Fruit fly (Drosophila melanogaster) whole organism, embryonic: ENCODE results near the gene r2d2.

Source experiments
- BEAF-32 ChIP-seq: fragments of 200-800 bp; sonication (Bioruptor generic); optimal IDR thresholded peaks from 3 replicates; lab custom pipeline; 2017; ENCODE audit warnings: missing biosample characterization, missing genetic modification characterization, mild to moderate bottlenecking, moderate library complexity, missing genetic modification reagents
- BtbVII ChIP-seq: fragments of 200-800 bp; sonication (Bioruptor generic); optimal IDR thresholded peaks from 3 replicates; lab custom pipeline; 2017; ENCODE audit warnings: missing biosample characterization, mild to moderate bottlenecking, missing genetic modification characterization
- CG10147 ChIP-seq: fragments of 200-800 bp; sonication (Bioruptor generic); optimal IDR thresholded peaks from 2 replicates; lab custom pipeline; 2019; ENCODE audit warnings: missing biosample characterization, mild to moderate bottlenecking, missing genetic modification characterization, moderate library complexity
- CG11093 ChIP-seq: fragments of 200-800 bp; sonication (Bioruptor generic); IDR thresholded peaks from 3 replicates; pipeline ENCODE4 v1.3.6; 2022; ENCODE audit warnings: missing biosample characterization, missing genetic modification characterization
- CG11398 ChIP-seq: fragments of 200-800 bp; sonication (Bioruptor generic); optimal IDR thresholded peaks from 2 replicates; lab custom pipeline; 2016; ENCODE audit warnings: missing biosample characterization, missing genetic modification characterization
- CG11560 ChIP-seq: fragments of 200-800 bp; sonication (Bioruptor generic); IDR thresholded peaks from 3 replicates; pipeline ENCODE4 v1.3.6; 2022; ENCODE audit warnings: missing biosample characterization, missing genetic modification characterization
- CG13296 ChIP-seq: fragments of 200-800 bp; sonication (Bioruptor generic); optimal IDR thresholded peaks from 3 replicates; lab custom pipeline; 2018; ENCODE audit warnings: missing biosample characterization, mild to moderate bottlenecking, missing genetic modification characterization
- CG14441 ChIP-seq: fragments of 200-800 bp; sonication (Bioruptor generic); IDR thresholded peaks from 2 replicates; pipeline ENCODE4 v1.3.6; 2022; ENCODE audit warnings: missing biosample characterization, missing genetic modification characterization
- CG14667 ChIP-seq: fragments of 200-800 bp; sonication (Bioruptor generic); IDR thresholded peaks from 2 replicates; pipeline ENCODE4 v1.3.6; 2022; ENCODE audit warnings: missing biosample characterization, missing genetic modification characterization
- CG15696 ChIP-seq: fragments of 200-800 bp; sonication (Bioruptor generic); optimal IDR thresholded peaks from 2 replicates; lab custom pipeline; 2019; ENCODE audit warnings: missing biosample characterization, mild to moderate bottlenecking, missing genetic modification characterization, moderate library complexity
- CG1602 ChIP-seq: fragments of 200-800 bp; sonication (Bioruptor generic); optimal IDR thresholded peaks from 3 replicates; lab custom pipeline; 2016; ENCODE audit warnings: missing biosample characterization, missing genetic modification characterization
- CG16813 ChIP-seq: fragments of 200-800 bp; sonication (Bioruptor generic); IDR thresholded peaks from 3 replicates; pipeline ENCODE4 v1.3.6; 2022; ENCODE audit warnings: missing biosample characterization, missing genetic modification characterization; ENCODE audit not compliant: partially characterized antibody
- CG18599 ChIP-seq: fragments of 200-800 bp; sonication (Bioruptor generic); optimal IDR thresholded peaks from 3 replicates; lab custom pipeline; 2017; ENCODE audit warnings: missing biosample characterization, missing genetic modification characterization, mild to moderate bottlenecking, moderate library complexity, missing genetic modification reagents
- CG2875 ChIP-seq: fragments of 200-800 bp; sonication (Bioruptor generic); optimal IDR thresholded peaks from 2 replicates; lab custom pipeline; 2017; ENCODE audit warnings: missing biosample characterization, mild to moderate bottlenecking, missing genetic modification characterization, missing genetic modification reagents
- CG33213 ChIP-seq: fragments of 200-800 bp; sonication (Bioruptor generic); optimal IDR thresholded peaks from 3 replicates; lab custom pipeline; 2016; ENCODE audit warnings: missing biosample characterization, missing genetic modification characterization
- CG34422 ChIP-seq: fragments of 200-800 bp; sonication (Bioruptor generic); IDR thresholded peaks from 3 replicates; pipeline ENCODE4 v1.3.6; 2022; ENCODE audit warnings: missing biosample characterization, missing genetic modification characterization
- CG6654 ChIP-seq: fragments of 200-800 bp; sonication (Bioruptor generic); optimal IDR thresholded peaks from 2 replicates; lab custom pipeline; 2017; ENCODE audit warnings: missing biosample characterization, mild to moderate bottlenecking, missing genetic modification characterization
- CG6765 ChIP-seq: fragments of 200-800 bp; sonication (Bioruptor generic); optimal IDR thresholded peaks from 3 replicates; lab custom pipeline; 2017; ENCODE audit warnings: missing biosample characterization, mild to moderate bottlenecking, missing genetic modification characterization
- CG6791 ChIP-seq: fragments of 200-800 bp; sonication (Bioruptor generic); IDR thresholded peaks from 3 replicates; pipeline ENCODE4 v1.3.6; 2022; ENCODE audit warnings: missing biosample characterization, missing genetic modification characterization; ENCODE audit not compliant: partially characterized antibody
- CG7271 ChIP-seq: fragments of 200-800 bp; sonication (Bioruptor generic); optimal IDR thresholded peaks from 2 replicates; lab custom pipeline; 2018; ENCODE audit warnings: missing biosample characterization, mild to moderate bottlenecking, missing genetic modification characterization, moderate library complexity
- CG7357 ChIP-seq: fragments of 200-800 bp; sonication (Bioruptor generic); IDR thresholded peaks from 3 replicates; pipeline ENCODE4 v1.3.6; 2022; ENCODE audit warnings: missing biosample characterization, missing genetic modification characterization
- CG8388 ChIP-seq: fragments of 200-800 bp; sonication (Bioruptor generic); optimal IDR thresholded peaks from 2 replicates; lab custom pipeline; 2019; ENCODE audit warnings: missing biosample characterization, mild to moderate bottlenecking, missing genetic modification characterization, moderate library complexity
- CG8944 ChIP-seq: fragments of 200-800 bp; sonication (Bioruptor generic); optimal IDR thresholded peaks from 3 replicates; lab custom pipeline; 2016; ENCODE audit warnings: missing biosample characterization, missing genetic modification characterization
- CG9932 ChIP-seq: fragments of 200-800 bp; sonication (Bioruptor generic); IDR thresholded peaks from 2 replicates; pipeline ENCODE4 v1.3.6; 2022; ENCODE audit warnings: missing biosample characterization, missing genetic modification characterization
- Camta ChIP-seq: fragments of 200-800 bp; sonication (Bioruptor generic); optimal IDR thresholded peaks from 2 replicates; lab custom pipeline; 2016; ENCODE audit warnings: missing biosample characterization, missing genetic modification characterization
- Dp ChIP-seq: fragments of 200-800 bp; sonication (Bioruptor generic); optimal IDR thresholded peaks from 2 replicates; lab custom pipeline; 2018; ENCODE audit warnings: missing biosample characterization, mild to moderate bottlenecking, missing genetic modification characterization, moderate library complexity
- Hmr ChIP-seq: fragments of 200-800 bp; sonication (Bioruptor generic); optimal IDR thresholded peaks from 3 replicates; lab custom pipeline; 2017; ENCODE audit warnings: mild to moderate bottlenecking, missing biosample characterization, missing genetic modification reagents, missing genetic modification characterization
- Neu2 ChIP-seq: fragments of 200-800 bp; sonication (Bioruptor generic); optimal IDR thresholded peaks from 3 replicates; lab custom pipeline; 2016; ENCODE audit warnings: missing biosample characterization, missing genetic modification characterization, borderline replicate concordance
- Sry-δ ChIP-seq: fragments of 200-800 bp; sonication (Bioruptor generic); optimal IDR thresholded peaks from 2 replicates; lab custom pipeline; 2016; ENCODE audit warnings: missing biosample characterization, missing genetic modification characterization
- Trl ChIP-seq, 3 experiments: fragments of >200 bp in 2 of 3; fragments of 200-800 bp in 1 of 3; sonication (Bioruptor generic) in 1 of 3; optimal IDR thresholded peaks; 2 replicates in 1 of 3; 3 replicates in 2 of 3; lab custom pipeline; 2016 to 2017; ENCODE audit warnings: missing biosample characterization in 1 of 3, missing genetic modification characterization in 1 of 3
- abd-A ChIP-seq: fragments of 200-800 bp; sonication (Bioruptor generic); optimal IDR thresholded peaks from 3 replicates; lab custom pipeline; 2019; ENCODE audit warnings: missing biosample characterization, mild to moderate bottlenecking, missing genetic modification characterization, moderate library complexity
- amos ChIP-seq: fragments of 200-800 bp; sonication (Bioruptor generic); IDR thresholded peaks from 2 replicates; pipeline ENCODE4 v1.3.6; 2022; ENCODE audit warnings: missing biosample characterization, missing genetic modification characterization; ENCODE audit not compliant: partially characterized antibody
- ase ChIP-seq: fragments of 200-800 bp; sonication (Bioruptor generic); IDR thresholded peaks from 3 replicates; pipeline ENCODE4 v1.3.6; 2022; ENCODE audit warnings: missing biosample characterization, missing genetic modification characterization
- disco-r ChIP-seq: fragments of 200-800 bp; sonication (Bioruptor generic); optimal IDR thresholded peaks from 2 replicates; lab custom pipeline; 2016; ENCODE audit warnings: missing biosample characterization, missing genetic modification characterization
- dm ChIP-seq: fragments of 200-800 bp; sonication (Bioruptor generic); optimal IDR thresholded peaks from 3 replicates; lab custom pipeline; 2016; ENCODE audit warnings: missing biosample characterization, missing genetic modification characterization
- dpn ChIP-seq, 2 experiments: fragments of 200-800 bp; sonication (Bioruptor generic); optimal IDR thresholded peaks; 3 replicates each; lab custom pipeline; 2016; ENCODE audit warnings: missing biosample characterization in 2 of 2, missing genetic modification characterization in 2 of 2
- gcm ChIP-seq: fragments of 200-800 bp; sonication (Bioruptor generic); optimal IDR thresholded peaks from 2 replicates; lab custom pipeline; 2019; ENCODE audit warnings: missing biosample characterization, mild to moderate bottlenecking, missing genetic modification characterization, moderate library complexity
- hb ChIP-seq: fragments of 200-800 bp; sonication (Bioruptor generic); IDR thresholded peaks from 3 replicates; pipeline ENCODE4 v1.3.6; 2022; ENCODE audit warnings: missing biosample characterization, missing genetic modification characterization; ENCODE audit not compliant: partially characterized antibody
- hkb ChIP-seq, 2 experiments: fragments of 200-800 bp in 1 of 2; fragments of >200 bp in 1 of 2; sonication (Bioruptor generic) in 1 of 2; IDR thresholded peaks in 1 of 2; optimal IDR thresholded peaks in 1 of 2; 2 replicates each; pipeline versions ENCODE4 v1.3.6 to Lab custom; 2017 to 2022; ENCODE audit warnings: missing biosample characterization in 1 of 2, missing genetic modification characterization in 1 of 2
- kay ChIP-seq: fragments of 200-800 bp; sonication (Bioruptor generic); optimal IDR thresholded peaks from 2 replicates; lab custom pipeline; 2016; ENCODE audit warnings: missing biosample characterization, missing genetic modification characterization
- lola ChIP-seq, 3 experiments: fragments of >200 bp in 2 of 3; fragments of 200-800 bp in 1 of 3; sonication (Bioruptor generic) in 1 of 3; optimal IDR thresholded peaks; 2 replicates each; lab custom pipeline; 2017 to 2019; ENCODE audit warnings: missing biosample characterization in 3 of 3, missing genetic modification characterization in 3 of 3, mild to moderate bottlenecking in 1 of 3, moderate library complexity in 1 of 3
- maf-S ChIP-seq: fragments of 200-800 bp; sonication (Bioruptor generic); optimal IDR thresholded peaks from 2 replicates; lab custom pipeline; 2016; ENCODE audit warnings: missing biosample characterization, missing genetic modification characterization
- nau ChIP-seq: fragments of 200-800 bp; sonication (Bioruptor generic); optimal IDR thresholded peaks from 3 replicates; lab custom pipeline; 2017; ENCODE audit warnings: missing biosample characterization, mild to moderate bottlenecking, missing genetic modification characterization, missing genetic modification reagents
- pan ChIP-seq, 4 experiments: fragments of >200 bp in 3 of 4; fragments of 200-800 bp in 1 of 4; sonication (Bioruptor generic) in 1 of 4; optimal IDR thresholded peaks in 3 of 4; IDR thresholded peaks in 1 of 4; 2 replicates each; pipeline versions ENCODE4 v1.3.6 to Lab custom; 2017 to 2022; ENCODE audit warnings: missing biosample characterization in 2 of 4, missing genetic modification characterization in 2 of 4, mixed read lengths in 1 of 4
- ro ChIP-seq: fragments of 200-800 bp; sonication (Bioruptor generic); IDR thresholded peaks from 2 replicates; pipeline ENCODE4 v1.3.6; 2022; ENCODE audit warnings: missing biosample characterization, missing genetic modification characterization
- shn ChIP-seq: fragments of 200-800 bp; sonication (Bioruptor generic); optimal IDR thresholded peaks from 3 replicates; lab custom pipeline; 2016; ENCODE audit warnings: missing biosample characterization, missing genetic modification characterization
- tgo ChIP-seq: fragments of 200-800 bp; sonication (Bioruptor generic); IDR thresholded peaks from 3 replicates; pipeline ENCODE4 v1.3.6; 2022; ENCODE audit warnings: missing biosample characterization, missing genetic modification characterization
- twi ChIP-seq: fragments of 200-800 bp; optimal IDR thresholded peaks from 2 replicates; lab custom pipeline; 2019; ENCODE audit warnings: missing biosample characterization, mild to moderate bottlenecking, missing genetic modification characterization, moderate library complexity
- vnd ChIP-seq: fragments of 200-800 bp; sonication (Bioruptor generic); IDR thresholded peaks from 3 replicates; pipeline ENCODE4 v1.3.6; 2022; ENCODE audit warnings: missing biosample characterization, missing genetic modification characterization; ENCODE audit not compliant: partially characterized antibody

r2d2 gene

DNA sequence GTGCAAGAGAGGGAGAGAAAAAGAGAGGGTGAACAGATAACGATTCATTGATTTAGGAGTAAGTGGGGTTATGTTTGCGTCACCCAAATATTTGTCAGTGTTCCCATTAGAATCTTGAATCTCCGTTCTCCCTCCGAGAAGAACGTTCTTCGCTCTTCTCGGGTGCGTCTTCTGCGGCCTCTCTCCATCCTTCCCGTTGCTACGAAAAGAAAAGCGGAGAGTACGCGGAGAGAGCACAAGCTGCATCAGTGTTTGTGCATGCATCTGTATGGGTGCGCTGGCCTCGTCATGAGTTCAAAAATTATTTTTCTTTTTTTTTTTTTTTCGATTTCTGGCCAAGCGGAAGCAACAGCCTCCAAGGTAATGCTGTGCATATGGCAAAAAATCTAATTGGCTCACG, 29.0 kb downstream of the r2d2 start (continued):
- no peak for TF ChIP-seq tgo (GFP tag; lab: Robert Waterston, UW)
- peak; percentile 13 for TF ChIP-seq CG2875 (GFP tag; lab: Kevin White, UChicago)
- TF ChIP-seq Hmr: no peak
- no peak for TF ChIP-seq dm (GFP tag; lab: Kevin White, UChicago)
- TF ChIP-seq dpn (GFP tag; optimal IDR thresholded peaks at IDR 0.05; lab: Kevin White, UChicago): no peak
- TF ChIP-seq CG6791 (GFP tag; lab: Robert Waterston, UW): no peak
- TF ChIP-seq CG6765: no peak
- no peak for TF ChIP-seq CG1602
- TF ChIP-seq CG14441 (GFP tag; lab: Robert Waterston, UW): no peak
- TF ChIP-seq CG8388 (GFP tag; lab: Kevin White, UChicago): no peak
- no peak for TF ChIP-seq vnd (GFP tag; lab: Robert Waterston, UW)
- no peak for TF ChIP-seq lola (GFP tag; optimal IDR thresholded peaks at IDR 0.05; lab: Kevin White, UChicago)
- TF ChIP-seq shn: no peak
- TF ChIP-seq ro: no peak
- peak; percentile 47 for TF ChIP-seq CG13296 (GFP tag; lab: Kevin White, UChicago)
- no peak for TF ChIP-seq amos (GFP tag; lab: Robert Waterston, UW)
- TF ChIP-seq Trl (optimal IDR thresholded peaks at IDR 0.05; lab: Kevin White, UChicago): peak; percentile 93
- peak; percentile 39 for TF ChIP-seq Trl (GFP tag; optimal IDR thresholded peaks at IDR 0.05; lab: Kevin White, UChicago)
- TF ChIP-seq ase: no peak
- no peak for TF ChIP-seq hb (GFP tag; lab: Robert Waterston, UW)
- TF ChIP-seq gcm (GFP tag; lab: Kevin White, UChicago): peak; percentile 47
- no peak for TF ChIP-seq CG9932 (GFP tag; lab: Robert Waterston, UW)
- no peak for TF ChIP-seq Sry-δ (GFP tag; lab: Kevin White, UChicago)
- TF ChIP-seq CG7271 (tag; lab: Kevin White, UChicago): no peak
- no peak for TF ChIP-seq Camta (GFP tag; lab: Kevin White, UChicago)
- TF ChIP-seq Neu2: no peak
- peak; percentile 23 for TF ChIP-seq CG18599 (GFP tag; lab: Kevin White, UChicago)
- TF ChIP-seq CG11093 (GFP tag; lab: Robert Waterston, UW): no peak
- no peak for TF ChIP-seq hkb (optimal IDR thresholded peaks at IDR 0.05; lab: Kevin White, UChicago)
- no peak for TF ChIP-seq hkb (GFP tag; IDR thresholded peaks at IDR 0.05; lab: Robert Waterston, UW)
- TF ChIP-seq CG15696 (tag; lab: Kevin White, UChicago): no peak
- no peak for TF ChIP-seq CG7357 (GFP tag; lab: Robert Waterston, UW)
- no peak for TF ChIP-seq CG8944 (GFP tag; lab: Kevin White, UChicago)
- TF ChIP-seq CG14667: no peak
- TF ChIP-seq maf-S (GFP tag; lab: Kevin White, UChicago): no peak
- no peak for TF ChIP-seq CG11560
- no peak for TF ChIP-seq pan (optimal IDR thresholded peaks at IDR 0.05; lab: Kevin White, UChicago)
- no peak for TF ChIP-seq pan (GFP tag; optimal IDR thresholded peaks at IDR 0.05 in 1 of 2, IDR thresholded peaks at IDR 0.05 in 1 of 2)
- TF ChIP-seq CG10147 (GFP tag; lab: Kevin White, UChicago): no peak
- no peak for TF ChIP-seq kay (GFP tag; lab: Kevin White, UChicago)
- peak; percentile 19; the same call in 1 of the 3 replicates for TF ChIP-seq CG34422 (GFP tag; lab: Robert Waterston, UW)
- no peak for TF ChIP-seq CG33213
- TF ChIP-seq CG6654: no peak
- peak; percentile 22 for TF ChIP-seq CG11398
- TF ChIP-seq nau: peak; percentile 48
- TF ChIP-seq BtbVII (GFP tag; lab: Kevin White, UChicago): peak; percentile 47
- no peak for TF ChIP-seq abd-A (tag; lab: Kevin White, UChicago)
- TF ChIP-seq disco-r (GFP tag; lab: Kevin White, UChicago): no peak
- no peak for TF ChIP-seq CG16813 (GFP tag; lab: Robert Waterston, UW)
- TF ChIP-seq Dp (GFP tag; lab: Kevin White, UChicago): no peak
- no peak for TF ChIP-seq twi (tag; lab: Kevin White, UChicago)
- TF ChIP-seq BEAF-32 (GFP tag; lab: Kevin White, UChicago): no peak
